Worm (Caenorhabditis elegans): ENCODE measurements around the gene gmap-2.

The gmap-2 gene

DNA sequence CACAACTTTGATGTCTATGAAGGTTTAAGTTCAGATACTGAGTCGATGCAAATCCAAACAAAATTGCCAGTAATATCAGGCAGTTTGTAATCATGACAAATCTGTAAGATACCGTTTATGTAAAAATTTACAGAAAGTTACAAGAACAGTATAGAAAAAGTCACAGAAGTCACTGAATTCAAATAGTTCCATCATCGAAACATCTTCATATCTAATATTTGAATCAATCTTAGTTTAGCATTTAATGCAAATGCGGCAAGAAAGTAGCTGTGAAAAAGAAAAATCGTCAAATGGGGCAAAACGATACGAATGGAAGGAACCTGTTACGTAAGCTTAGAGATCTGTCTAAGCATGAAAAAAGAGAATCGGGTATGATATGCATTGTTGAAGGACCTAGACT is at the start of gene gmap-2:
Gene gmap-2 (minus strand): TSS at position 101 of the 400 bp plus-strand sequence.
- TF ChIP-seq skn-1 (tag; optimal IDR thresholded peaks at IDR 0.05) = no peak
- TF ChIP-seq ceh-82 (tag; optimal IDR thresholded peaks at IDR 0.05) = no peak
- TF ChIP-seq mml-1 (tag; optimal IDR thresholded peaks at IDR 0.05) = no peak
- no peak for TF ChIP-seq nhr-12 (tag; optimal IDR thresholded peaks at IDR 0.05)
- no peak for TF ChIP-seq aly-2 (tag; optimal IDR thresholded peaks at IDR 0.05)
- TF ChIP-seq elt-3 (tag; optimal IDR thresholded peaks at IDR 0.05) = no peak
- TF ChIP-seq ceh-16 (tag; optimal IDR thresholded peaks at IDR 0.05) = no peak
- TF ChIP-seq jun-1 (tag; optimal IDR thresholded peaks at IDR 0.05) = no peak
- no peak for TF ChIP-seq nhr-237 (tag; optimal IDR thresholded peaks at IDR 0.05)
- TF ChIP-seq pha-4 (tag; optimal IDR thresholded peaks at IDR 0.05) = no peak
- TF ChIP-seq tbx-2 (tag; optimal IDR thresholded peaks at IDR 0.05) = no peak
- TF ChIP-seq unc-39 (tag; optimal IDR thresholded peaks at IDR 0.05) = no peak
- TF ChIP-seq sea-2 (GFP tag; optimal IDR thresholded peaks at IDR 0.05) = no peak
- no peak for TF ChIP-seq hmg-11 (tag; optimal IDR thresholded peaks at IDR 0.05)

DNA sequence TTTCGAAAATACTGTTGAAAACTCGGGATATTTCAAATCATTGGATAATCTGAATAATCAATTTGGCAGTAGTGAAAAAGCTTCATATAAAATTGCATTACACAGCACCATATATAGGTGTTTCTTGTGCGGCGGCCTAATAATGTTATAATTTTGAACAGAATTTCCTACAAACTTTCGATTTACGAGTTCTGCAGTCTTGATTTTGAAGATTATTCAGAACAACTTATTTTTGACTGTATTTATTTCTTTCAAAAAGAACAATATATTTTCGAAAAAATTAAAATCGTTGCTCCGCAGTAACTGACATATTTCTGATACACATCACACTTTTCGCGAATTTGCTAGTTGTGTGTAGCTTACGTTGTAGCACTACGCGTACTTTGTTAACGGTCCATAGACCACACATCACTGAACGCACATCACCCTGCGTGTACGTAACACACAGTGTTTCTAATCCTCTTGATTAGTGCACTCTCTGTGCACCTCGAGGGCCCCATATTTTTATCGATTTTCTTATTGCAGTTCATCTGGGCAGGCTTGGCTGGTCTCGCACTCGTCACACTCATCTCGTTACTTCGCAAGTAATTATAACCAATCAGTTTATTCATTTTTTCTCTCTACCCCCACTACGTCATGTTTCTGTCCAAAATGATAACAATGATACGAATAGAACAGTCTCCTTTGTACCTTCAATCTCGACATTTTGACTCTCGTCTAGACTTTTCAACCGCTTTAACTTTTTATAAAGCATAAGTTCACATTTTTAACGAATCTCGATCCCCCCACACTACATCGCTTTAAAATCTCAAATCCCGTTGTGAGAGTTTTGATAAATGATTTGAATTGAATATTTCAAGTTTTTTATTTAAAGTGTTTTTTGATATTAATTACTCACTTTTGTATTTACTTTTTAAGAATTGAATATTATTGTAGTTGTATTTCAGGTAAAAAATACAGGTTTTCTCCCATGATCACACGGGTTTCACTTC is 47.8 kb upstream of the gmap-2 start, which contains the start of the genes F11C1.1 and vwa-8:
Gene F11C1.1 (minus strand): TSS at position 51 of the 992 bp plus-strand sequence.
Gene vwa-8 (plus strand): TSS at position 942 of the 992 bp plus-strand sequence.
- no peak for TF ChIP-seq eor-1 (tag; optimal IDR thresholded peaks at IDR 0.05)
- no peak for TF ChIP-seq nhr-25 (tag; optimal IDR thresholded peaks at IDR 0.05)
- peak; percentile 20 for TF ChIP-seq nhr-43 (tag; optimal IDR thresholded peaks at IDR 0.05; ENCODE audit: poor library complexity, severe bottlenecking)
- peak; percentile 65 for TF ChIP-seq elt-2 (tag; optimal IDR thresholded peaks at IDR 0.05)
- TF ChIP-seq nhr-237 (tag; optimal IDR thresholded peaks at IDR 0.05) = no peak

DNA sequence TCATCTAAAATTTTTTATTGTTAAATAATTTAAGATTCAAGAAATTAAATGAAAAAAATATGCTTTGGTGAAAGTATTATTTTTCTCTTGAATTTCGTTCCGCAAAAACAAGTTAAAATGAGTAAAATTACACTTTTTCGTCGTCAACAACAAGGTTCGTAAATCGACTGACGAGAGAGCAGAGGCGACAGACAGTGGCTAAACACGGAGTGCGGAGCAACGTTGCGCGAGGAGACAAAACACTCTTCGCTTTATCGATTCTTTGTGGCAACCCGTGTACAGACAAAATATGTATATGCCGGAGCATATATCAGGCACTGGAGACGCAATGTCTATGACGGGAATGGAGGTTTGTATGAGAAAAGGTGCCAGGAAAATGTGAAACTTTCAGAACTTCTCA is 46.1 kb upstream of the gmap-2 start, which contains the start of gene F11C1.7:
Gene F11C1.7 (plus strand): TSS at position 140 of the 400 bp plus-strand sequence.
- TF ChIP-seq pha-4 (tag; optimal IDR thresholded peaks at IDR 0.05) (peak; percentile 50), nhr-25 (tag; optimal IDR thresholded peaks at IDR 0.05) (no peak), unc-62 (GFP tag; optimal IDR thresholded peaks at IDR 0.05) (no peak), mml-1 (tag; optimal IDR thresholded peaks at IDR 0.05) (no peak), ztf-4 (tag; optimal IDR thresholded peaks at IDR 0.05) (no peak), egl-5 (tag; optimal IDR thresholded peaks at IDR 0.05) (peak; percentile 26), lsy-12 (tag; optimal IDR thresholded peaks at IDR 0.05) (no peak), pqm-1 (tag; optimal IDR thresholded peaks at IDR 0.05) (peak; percentile 9), lin-39 (tag; optimal IDR thresholded peaks at IDR 0.05) (peak; percentile 15), nhr-43 (tag; optimal IDR thresholded peaks at IDR 0.05; ENCODE audit: poor library complexity, severe bottlenecking) (no peak), nhr-11 (tag; optimal IDR thresholded peaks at IDR 0.05) (no peak), elt-1 (tag; optimal IDR thresholded peaks at IDR 0.05) (no peak), nfya-1 (tag; optimal IDR thresholded peaks at IDR 0.05; ENCODE audit: insufficient read depth) (peak; percentile 46)

DNA sequence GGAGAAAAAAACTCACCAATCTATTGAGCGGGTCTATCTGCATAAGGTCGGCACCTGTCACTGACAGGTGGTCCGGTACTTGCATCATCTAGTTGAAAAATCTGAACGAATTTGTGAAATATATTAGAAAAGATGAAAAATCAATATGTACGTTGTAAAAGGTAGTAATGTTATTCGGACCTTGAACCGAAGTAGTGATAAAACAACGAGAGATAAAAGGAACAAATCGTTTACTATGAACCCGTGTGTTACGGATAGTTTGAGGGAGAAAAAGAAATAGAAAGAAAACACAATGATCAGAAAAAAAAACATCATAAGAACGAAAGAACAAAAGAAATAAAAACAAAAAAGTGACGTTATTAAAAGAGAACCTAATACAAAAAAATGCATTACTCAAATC is 44.1 kb upstream of the gmap-2 start, which contains the start of gene mff-1:
Gene mff-1 (minus strand): TSS at position 101 of the 400 bp plus-strand sequence.
- no peak for TF ChIP-seq tbx-2 (tag; optimal IDR thresholded peaks at IDR 0.05)
- TF ChIP-seq ceh-82 (tag; optimal IDR thresholded peaks at IDR 0.05) = no peak
- TF ChIP-seq nhr-76 (tag; optimal IDR thresholded peaks at IDR 0.05) = no peak
- no peak for TF ChIP-seq skn-1 (tag; optimal IDR thresholded peaks at IDR 0.05)
- no peak for TF ChIP-seq nhr-43 (tag; optimal IDR thresholded peaks at IDR 0.05; ENCODE audit: poor library complexity, severe bottlenecking)
- TF ChIP-seq ZK546.5 (tag; optimal IDR thresholded peaks at IDR 0.05) = no peak
- TF ChIP-seq elt-2 (tag; optimal IDR thresholded peaks at IDR 0.05) = no peak
- TF ChIP-seq ama-1 (optimal IDR thresholded peaks at IDR 0.05) = no peak
- no peak for TF ChIP-seq lin-15B (tag; optimal IDR thresholded peaks at IDR 0.05)
- no peak for TF ChIP-seq elt-3 (tag; optimal IDR thresholded peaks at IDR 0.05)
- TF ChIP-seq fkh-10 (GFP tag; optimal IDR thresholded peaks at IDR 0.05) = no peak
- no peak for TF ChIP-seq ceh-16 (tag; optimal IDR thresholded peaks at IDR 0.05)
- no peak for TF ChIP-seq fkh-2 (tag; optimal IDR thresholded peaks at IDR 0.05)
- TF ChIP-seq elt-1 (tag; optimal IDR thresholded peaks at IDR 0.05) = no peak

Data from whole organism, L3 larva.